Worm (Caenorhabditis elegans) whole organism, midembryonic: Measurements from ENCODE around the gene C06B3.1.

Experiments
- T22C8.4 ChIP-seq: fragments of 200-800 bp; sonication (Bioruptor generic); IDR thresholded peaks from 2 replicates; pipeline ENCODE4 v1.3.6; 2022; ENCODE audit warnings: missing genetic modification characterization, missing compliant biosample characterization
- cog-1 ChIP-seq: sonication (generic microtip); optimal IDR thresholded peaks from 2 replicates; lab custom pipeline; 2016; ENCODE audit warnings: missing genetic modification characterization, missing compliant biosample characterization
- flt-1 ChIP-seq: fragments of 200-800 bp; sonication (Bioruptor generic); IDR thresholded peaks from 2 replicates; pipeline ENCODE4 v1.3.6; 2022; ENCODE audit warnings: missing genetic modification characterization, missing compliant biosample characterization
- klf-2 ChIP-seq: fragments of 200-800 bp; sonication (Bioruptor generic); conservative IDR thresholded peaks from 2 replicates; pipeline ENCODE4 v1.3.6; 2022; ENCODE audit warnings: missing genetic modification reagents, missing genetic modification characterization, missing compliant biosample characterization
- med-1 ChIP-seq: sonication (generic microtip); optimal IDR thresholded peaks from 2 replicates; lab custom pipeline; 2017; ENCODE audit warnings: missing genetic modification characterization, mild to moderate bottlenecking, missing compliant biosample characterization, antibody characterized with exemption, missing genetic modification reagents; ENCODE audit not compliant: insufficient read depth
- ref-1 ChIP-seq: fragments of 200-800 bp; sonication (Bioruptor generic); conservative IDR thresholded peaks from 2 replicates; pipeline ENCODE4 v1.3.6; 2022; ENCODE audit warnings: missing genetic modification reagents, missing genetic modification characterization, missing compliant biosample characterization
- tab-1 ChIP-seq: fragments of 200-800 bp; sonication (Bioruptor generic); IDR thresholded peaks from 2 replicates; pipeline ENCODE4 v1.3.6; 2022; ENCODE audit warnings: missing genetic modification characterization, missing compliant biosample characterization
- ztf-23 ChIP-seq: fragments of 200-800 bp; sonication (Bioruptor generic); IDR thresholded peaks from 2 replicates; pipeline ENCODE4 v1.3.6; 2022; ENCODE audit warnings: missing genetic modification reagents, missing genetic modification characterization, missing compliant biosample characterization
- ztf-29 ChIP-seq: fragments of 200-800 bp; sonication (Bioruptor generic); IDR thresholded peaks from 2 replicates; pipeline ENCODE4 v1.3.6; 2022; ENCODE audit warnings: missing genetic modification reagents, missing genetic modification characterization, missing compliant biosample characterization

Gene C06B3.1

ce11 chrV:13873323-13873722, 29.3 kb upstream of the C06B3.1 start:
- TF ChIP-seq T22C8.4 (GFP tag; lab: Robert Waterston, UW), result no peak

- no peak for TF ChIP-seq klf-2 (GFP tag; lab: Robert Waterston, UW)
- no peak for TF ChIP-seq ztf-29 (GFP tag; lab: Robert Waterston, UW)
- TF ChIP-seq T22C8.4 (GFP tag; lab: Robert Waterston, UW), result no peak
- no peak for TF ChIP-seq ref-1
These were observed 26.1 kb upstream of the C06B3.1 start, which contains the start of gene T22G5.1 for ce11 chrV:13876529-13876928. Gene T22G5.1 (plus strand): TSS chrV:13876829.

ce11 chrV:13878226-13878625, 24.4 kb upstream of the C06B3.1 start:
- TF ChIP-seq klf-2 (GFP tag; lab: Robert Waterston, UW), result no peak
- no peak for TF ChIP-seq med-1 (GFP tag; lab: Kevin White, UChicago)

- TF ChIP-seq cog-1 (tag; lab: Kevin White, UChicago) (no peak), med-1 (GFP tag; lab: Kevin White, UChicago) (no peak), ztf-23 (GFP tag; lab: Robert Waterston, UW) (no peak), klf-2 (GFP tag; lab: Robert Waterston, UW) (no peak), flt-1 (GFP tag; lab: Robert Waterston, UW) (no peak), tab-1 (GFP tag; lab: Robert Waterston, UW) (no peak), ztf-29 (GFP tag; lab: Robert Waterston, UW) (no peak), T22C8.4 (GFP tag; lab: Robert Waterston, UW) (no peak), ref-1 (no peak)
These were observed 23.4 kb upstream of the C06B3.1 start, which contains the start of gene lbp-7 for ce11 chrV:13879241-13879640. Gene lbp-7 (plus strand): TSS chrV:13879552.

ce11 chrV:13880163-13880562, 22.4 kb upstream of the C06B3.1 start:
- no peak for TF ChIP-seq ztf-29 (GFP tag; lab: Robert Waterston, UW)
- no peak for TF ChIP-seq tab-1 (GFP tag; lab: Robert Waterston, UW)
- TF ChIP-seq T22C8.4 (GFP tag; lab: Robert Waterston, UW), result no peak
- no peak for TF ChIP-seq med-1 (GFP tag; lab: Kevin White, UChicago)
- no peak for TF ChIP-seq flt-1 (GFP tag; lab: Robert Waterston, UW)
- TF ChIP-seq ref-1, result no peak

ce11 chrV:13880607-13881006, 22.0 kb upstream of the C06B3.1 start, which contains the start of gene T22G5.3:
Gene T22G5.3 (plus strand): TSS chrV:13880907.
- TF ChIP-seq flt-1 (GFP tag; lab: Robert Waterston, UW), result no peak
- no peak for TF ChIP-seq klf-2 (GFP tag; lab: Robert Waterston, UW)
- no peak for TF ChIP-seq ztf-23 (GFP tag; lab: Robert Waterston, UW)
- no peak for TF ChIP-seq med-1 (GFP tag; lab: Kevin White, UChicago)
- TF ChIP-seq ref-1, result no peak
- no peak for TF ChIP-seq tab-1 (GFP tag; lab: Robert Waterston, UW)

- TF ChIP-seq cog-1 (tag; lab: Kevin White, UChicago) (no peak), ztf-23 (GFP tag; lab: Robert Waterston, UW) (no peak), ref-1 (no peak), ztf-29 (GFP tag; lab: Robert Waterston, UW) (no peak), tab-1 (GFP tag; lab: Robert Waterston, UW) (no peak), klf-2 (GFP tag; lab: Robert Waterston, UW) (no peak)
These were observed 15.2 kb upstream of the C06B3.1 start, which contains the start of gene srsx-19 for ce11 chrV:13887358-13887757. Gene srsx-19 (plus strand): TSS chrV:13887658.

- no peak for TF ChIP-seq ref-1
- no peak for TF ChIP-seq cog-1 (tag; lab: Kevin White, UChicago)
- no peak for TF ChIP-seq tab-1 (GFP tag; lab: Robert Waterston, UW)
- TF ChIP-seq med-1 (GFP tag; lab: Kevin White, UChicago), result no peak
- TF ChIP-seq klf-2 (GFP tag; lab: Robert Waterston, UW), result no peak
- TF ChIP-seq ztf-29 (GFP tag; lab: Robert Waterston, UW), result no peak
- no peak for TF ChIP-seq flt-1 (GFP tag; lab: Robert Waterston, UW)
- no peak for TF ChIP-seq ztf-23 (GFP tag; lab: Robert Waterston, UW)
- TF ChIP-seq T22C8.4 (GFP tag; lab: Robert Waterston, UW), result no peak
These were observed 13.1 kb upstream of the C06B3.1 start, which contains the start of gene spp-12 for ce11 chrV:13889516-13889915. Gene spp-12 (plus strand): TSS chrV:13889816.

ce11 chrV:13890473-13890872, 12.1 kb upstream of the C06B3.1 start, which contains the start of gene lbp-8:
Gene lbp-8 (plus strand): TSS chrV:13890773.
- no peak for TF ChIP-seq T22C8.4 (GFP tag; lab: Robert Waterston, UW)
- no peak for TF ChIP-seq ztf-23 (GFP tag; lab: Robert Waterston, UW)
- no peak for TF ChIP-seq flt-1 (GFP tag; lab: Robert Waterston, UW)
- no peak for TF ChIP-seq klf-2 (GFP tag; lab: Robert Waterston, UW)
- TF ChIP-seq cog-1 (tag; lab: Kevin White, UChicago), result no peak
- no peak for TF ChIP-seq tab-1 (GFP tag; lab: Robert Waterston, UW)
- no peak for TF ChIP-seq ref-1
- TF ChIP-seq med-1 (GFP tag; lab: Kevin White, UChicago), result no peak
- no peak for TF ChIP-seq ztf-29 (GFP tag; lab: Robert Waterston, UW)

- TF ChIP-seq ref-1 (no peak), ztf-23 (GFP tag; lab: Robert Waterston, UW) (no peak), cog-1 (tag; lab: Kevin White, UChicago) (no peak), T22C8.4 (GFP tag; lab: Robert Waterston, UW) (no peak), klf-2 (GFP tag; lab: Robert Waterston, UW) (no peak), tab-1 (GFP tag; lab: Robert Waterston, UW) (no peak), med-1 (GFP tag; lab: Kevin White, UChicago) (no peak), flt-1 (GFP tag; lab: Robert Waterston, UW) (no peak), ztf-29 (GFP tag; lab: Robert Waterston, UW) (no peak)
These were observed 11.1 kb upstream of the C06B3.1 start for ce11 chrV:13891489-13891888.
